Fruit fly (Drosophila melanogaster): Measurements from ENCODE around the gene ND-SGDH.

- TF ChIP-seq Snoo (tag; optimal IDR thresholded peaks at IDR 0.05) (no peak), CG17806 (tag; optimal IDR thresholded peaks at IDR 0.05) (no peak), Ets98B (GFP tag; IDR thresholded peaks at IDR 0.05) (no peak), CG4496 (GFP tag; IDR thresholded peaks at IDR 0.05) (no peak), CG13204 (GFP tag; optimal IDR thresholded peaks at IDR 0.05) (no peak), CG14655 (GFP tag; optimal IDR thresholded peaks at IDR 0.05) (no peak), CG8159 (tag; optimal IDR thresholded peaks at IDR 0.05) (no peak)
Measured at dm6 chr3L:12162156-12162682, 23.8 kb upstream of the ND-SGDH start.

All from whole organism, pupa.